Fruit fly (Drosophila melanogaster): Measurements from ENCODE around the gene CG32266.

CG32266 gene

dm6 chr3L:3811089-3811488 lies 20.5 kb downstream of the CG32266 start, which contains the start of the genes CG32263 and PIG-B (continued):
- peak; percentile 41 for TF ChIP-seq CG33213 (GFP tag; optimal IDR thresholded peaks at IDR 0.05)
- TF ChIP-seq CG16863 (GFP tag; optimal IDR thresholded peaks at IDR 0.05): no peak
- TF ChIP-seq sob (GFP tag; IDR thresholded peaks at IDR 0.05): 0 out of 2 replicates have a peak, but pooled peaks have one; percentile 10
- TF ChIP-seq ash1 (GFP tag; optimal IDR thresholded peaks at IDR 0.05): no peak
- no peak for TF ChIP-seq Gug (GFP tag; IDR thresholded peaks at IDR 0.05)
- TF ChIP-seq CG9215 (GFP tag; IDR thresholded peaks at IDR 0.05): no peak
- TF ChIP-seq CG18764 (GFP tag; optimal IDR thresholded peaks at IDR 0.05): no peak
- peak in 1 of 2 experiments; percentile 37 for TF ChIP-seq Pdp1 (GFP tag; optimal IDR thresholded peaks at IDR 0.05)
- TF ChIP-seq tio (GFP tag; optimal IDR thresholded peaks at IDR 0.05): no peak
- TF ChIP-seq CG9817 (tag; optimal IDR thresholded peaks at IDR 0.05): no peak
- no peak for TF ChIP-seq bsh (GFP tag; optimal IDR thresholded peaks at IDR 0.05)
- peak; percentile 29 for TF ChIP-seq CG14710 (tag; optimal IDR thresholded peaks at IDR 0.05)
- peak; percentile 39 for TF ChIP-seq B-H2 (GFP tag; optimal IDR thresholded peaks at IDR 0.05)
- no peak for TF ChIP-seq Mrtf (GFP tag; IDR thresholded peaks at IDR 0.05)
- no peak for TF ChIP-seq Dek (tag; optimal IDR thresholded peaks at IDR 0.05)
- no peak for TF ChIP-seq NC2α (GFP tag; optimal IDR thresholded peaks at IDR 0.05)
- no peak for TF ChIP-seq shn (GFP tag; optimal IDR thresholded peaks at IDR 0.05)
- TF ChIP-seq CG4854 (GFP tag; optimal IDR thresholded peaks at IDR 0.05): no peak
- no peak for TF ChIP-seq cwo (GFP tag; optimal IDR thresholded peaks at IDR 0.05)
- no peak for TF ChIP-seq ab (GFP tag; optimal IDR thresholded peaks at IDR 0.05)
- no peak for TF ChIP-seq NK7.1 (GFP tag; optimal IDR thresholded peaks at IDR 0.05)
- no peak for TF ChIP-seq Mes4 (GFP tag; optimal IDR thresholded peaks at IDR 0.05)
- TF ChIP-seq CG9437 (GFP tag; optimal IDR thresholded peaks at IDR 0.05): no peak
- TF ChIP-seq CG4730 (GFP tag; IDR thresholded peaks at IDR 0.05): no peak
- no peak for TF ChIP-seq aop (GFP tag; IDR thresholded peaks at IDR 0.05)
- peak; percentile 21 for TF ChIP-seq dm (GFP tag; optimal IDR thresholded peaks at IDR 0.05)
- TF ChIP-seq CG43689 (GFP tag; IDR thresholded peaks at IDR 0.05): no peak
- no peak for TF ChIP-seq dmrt99B (tag; optimal IDR thresholded peaks at IDR 0.05)
- TF ChIP-seq CTCF (GFP tag; optimal IDR thresholded peaks at IDR 0.05): no peak
- TF ChIP-seq Dll (GFP tag; IDR thresholded peaks at IDR 0.05; ENCODE audit: partially characterized antibody): peak; percentile 69; the same call in 3 of the 4 replicates
- no peak for TF ChIP-seq CG17802 (tag; optimal IDR thresholded peaks at IDR 0.05)
- peak; percentile 65 for TF ChIP-seq YL-1 (GFP tag; optimal IDR thresholded peaks at IDR 0.05)
- no peak for TF ChIP-seq CG5245 (GFP tag; optimal IDR thresholded peaks at IDR 0.05)
- no peak for TF ChIP-seq Side (GFP tag; optimal IDR thresholded peaks at IDR 0.05)
- no peak for TF ChIP-seq CG31441 (GFP tag; IDR thresholded peaks at IDR 0.05)
- no peak for TF ChIP-seq luna (GFP tag; optimal IDR thresholded peaks at IDR 0.05)
- TF ChIP-seq CG11695 (GFP tag; IDR thresholded peaks at IDR 0.05): no peak
- TF ChIP-seq Jarid2 (GFP tag; optimal IDR thresholded peaks at IDR 0.05): no peak
- TF ChIP-seq Kr (GFP tag; optimal IDR thresholded peaks at IDR 0.05): no peak
- TF ChIP-seq CG32772 (GFP tag; IDR thresholded peaks at IDR 0.05): no peak
- TF ChIP-seq hbn (GFP tag; IDR thresholded peaks at IDR 0.05; ENCODE audit: partially characterized antibody): peak; percentile 69
- peak; percentile 49 for TF ChIP-seq CG14860 (GFP tag; IDR thresholded peaks at IDR 0.05; ENCODE audit: partially characterized antibody)
- TF ChIP-seq sug (tag; optimal IDR thresholded peaks at IDR 0.05): peak; percentile 24
- peak; percentile 78 for TF ChIP-seq pzg (GFP tag; optimal IDR thresholded peaks at IDR 0.05)
- no peak for TF ChIP-seq pan (optimal IDR thresholded peaks at IDR 0.05)
- TF ChIP-seq pan (GFP tag; optimal IDR thresholded peaks at IDR 0.05 in 1 of 2, IDR thresholded peaks at IDR 0.05 in 1 of 2): no peak
- TF ChIP-seq CG10321 (GFP tag; IDR thresholded peaks at IDR 0.05): no peak
- no peak for TF ChIP-seq Mad (GFP tag; optimal IDR thresholded peaks at IDR 0.05)
- TF ChIP-seq sna (GFP tag; IDR thresholded peaks at IDR 0.05; ENCODE audit: partially characterized antibody): peak; percentile 76
- no peak for TF ChIP-seq schlank (tag; optimal IDR thresholded peaks at IDR 0.05)
- TF ChIP-seq CG8944 (GFP tag; optimal IDR thresholded peaks at IDR 0.05): no peak
- TF ChIP-seq sisA (GFP tag; IDR thresholded peaks at IDR 0.05): no peak
- TF ChIP-seq CG10462 (GFP tag; optimal IDR thresholded peaks at IDR 0.05): no peak

All from whole organism, embryonic.